Worm (Caenorhabditis elegans) whole organism, L4/young adult: ENCODE data around the gene fbxa-174.

Experiments
- W03F9.2 ChIP-seq: fragments of 150-350 bp; optimal IDR thresholded peaks from 2 replicates; lab custom pipeline; 2014; ENCODE audit warnings: missing biosample characterization, missing genetic modification characterization
- dao-5 ChIP-seq: sonication (generic microtip); optimal IDR thresholded peaks from 2 replicates; lab custom pipeline; 2016; ENCODE audit warnings: missing genotype, missing genetic modification characterization, moderate library complexity, missing compliant biosample characterization
- him-1 ChIP-seq: sonication (generic microtip); optimal IDR thresholded peaks from 2 replicates; lab custom pipeline; 2016; ENCODE audit warnings: missing genotype, missing genetic modification reagents, missing genetic modification characterization, missing compliant biosample characterization

DNA sequence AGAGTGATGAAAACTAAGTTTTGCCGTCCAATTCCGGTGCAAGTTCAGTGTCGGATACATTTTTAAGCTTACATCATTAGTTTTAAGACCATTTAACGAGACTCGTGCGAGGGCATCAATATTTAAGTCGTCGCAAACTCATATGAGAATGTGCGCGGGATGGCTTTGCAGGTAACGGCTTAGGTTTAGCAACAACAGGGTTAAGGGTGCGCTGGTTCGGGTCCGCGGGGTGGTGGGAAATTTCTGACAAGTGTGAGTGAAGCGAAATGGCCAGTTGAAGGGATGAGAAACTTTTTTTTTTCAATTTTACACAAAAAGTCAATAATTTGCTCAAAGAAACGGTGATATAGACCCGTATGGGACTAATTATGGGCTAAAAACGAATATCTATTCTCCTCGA, 44.4 kb downstream of the fbxa-174 start:
- TF ChIP-seq W03F9.2: no peak
- TF ChIP-seq him-1 (tag; lab: Kevin White, UChicago): no peak
- no peak for TF ChIP-seq dao-5 (tag; lab: Kevin White, UChicago)
